Fruit fly (Drosophila melanogaster): ENCODE data around the gene Noc1.

Gene Noc1

dm6 chr3L:11119901-11120418 is 45.4 kb downstream of the Noc1 start:
- peak; percentile 82 for TF ChIP-seq N (GFP tag; optimal IDR thresholded peaks at IDR 0.05)
- no peak for TF ChIP-seq Sp1 (GFP tag; optimal IDR thresholded peaks at IDR 0.05)
- TF ChIP-seq psq (GFP tag; optimal IDR thresholded peaks at IDR 0.05), result peak; percentile 18
- TF ChIP-seq tai (GFP tag; optimal IDR thresholded peaks at IDR 0.05), result no peak
- TF ChIP-seq foxo (GFP tag; optimal IDR thresholded peaks at IDR 0.05), result no peak
- no peak for TF ChIP-seq br (GFP tag; optimal IDR thresholded peaks at IDR 0.05)
- no peak for TF ChIP-seq dsf (GFP tag; optimal IDR thresholded peaks at IDR 0.05; ENCODE audit: borderline replicate concordance)
- no peak for TF ChIP-seq Abd-B (GFP tag; optimal IDR thresholded peaks at IDR 0.05)
- TF ChIP-seq sage (GFP tag; optimal IDR thresholded peaks at IDR 0.05), result no peak
- no peak for TF ChIP-seq lola (GFP tag; optimal IDR thresholded peaks at IDR 0.05)
- TF ChIP-seq Rel (GFP tag; optimal IDR thresholded peaks at IDR 0.05), result no peak
- TF ChIP-seq Rel (tag; optimal IDR thresholded peaks at IDR 0.05), result no peak
- no peak for TF ChIP-seq Hr78 (GFP tag; optimal IDR thresholded peaks at IDR 0.05)
- TF ChIP-seq dl (GFP tag; optimal IDR thresholded peaks at IDR 0.05; ENCODE audit: insufficient read depth in 1 of 2, partially characterized antibody in 2 of 2), result no peak
- no peak for TF ChIP-seq Dfd (GFP tag; optimal IDR thresholded peaks at IDR 0.05)
- TF ChIP-seq Dif (GFP tag; optimal IDR thresholded peaks at IDR 0.05; ENCODE audit: partially characterized antibody), result no peak
- no peak for TF ChIP-seq woc (GFP tag; optimal IDR thresholded peaks at IDR 0.05)
- no peak for TF ChIP-seq Myc (optimal IDR thresholded peaks at IDR 0.05)
- TF ChIP-seq Hnf4 (GFP tag; optimal IDR thresholded peaks at IDR 0.05), result no peak
- TF ChIP-seq Hr83 (GFP tag; optimal IDR thresholded peaks at IDR 0.05; ENCODE audit: poor library complexity, severe bottlenecking), result no peak
- TF ChIP-seq Mio (GFP tag; optimal IDR thresholded peaks at IDR 0.05), result no peak
- no peak for TF ChIP-seq HLH106 (tag; optimal IDR thresholded peaks at IDR 0.05)
- no peak for TF ChIP-seq brk (GFP tag; optimal IDR thresholded peaks at IDR 0.05)
- TF ChIP-seq CG9705 (GFP tag; optimal IDR thresholded peaks at IDR 0.05), result no peak
- no peak for TF ChIP-seq rgr (GFP tag; optimal IDR thresholded peaks at IDR 0.05)
- TF ChIP-seq GATAd (GFP tag; optimal IDR thresholded peaks at IDR 0.05), result no peak
- no peak for TF ChIP-seq CrebA (GFP tag; optimal IDR thresholded peaks at IDR 0.05; ENCODE audit: borderline replicate concordance)
- no peak for TF ChIP-seq dmrt93B (GFP tag; optimal IDR thresholded peaks at IDR 0.05)
- no peak for TF ChIP-seq fru (GFP tag; optimal IDR thresholded peaks at IDR 0.05)
- peak; percentile 12 for TF ChIP-seq jim (GFP tag; optimal IDR thresholded peaks at IDR 0.05)
- TF ChIP-seq Jra (GFP tag; optimal IDR thresholded peaks at IDR 0.05), result no peak
- no peak for TF ChIP-seq Vsx2 (GFP tag; optimal IDR thresholded peaks at IDR 0.05; ENCODE audit: partially characterized antibody)
- TF ChIP-seq OdsH (GFP tag; optimal IDR thresholded peaks at IDR 0.05), result no peak
- TF ChIP-seq sv (GFP tag; optimal IDR thresholded peaks at IDR 0.05), result peak; percentile 3
- peak; percentile 34 for TF ChIP-seq h (GFP tag; optimal IDR thresholded peaks at IDR 0.05)
- TF ChIP-seq pan (optimal IDR thresholded peaks at IDR 0.05), result no peak
- no peak for TF ChIP-seq ey (GFP tag; optimal IDR thresholded peaks at IDR 0.05)
- no peak for TF ChIP-seq usp (GFP tag; optimal IDR thresholded peaks at IDR 0.05)
- TF ChIP-seq CG32264 (GFP tag; optimal IDR thresholded peaks at IDR 0.05), result no peak

DNA sequence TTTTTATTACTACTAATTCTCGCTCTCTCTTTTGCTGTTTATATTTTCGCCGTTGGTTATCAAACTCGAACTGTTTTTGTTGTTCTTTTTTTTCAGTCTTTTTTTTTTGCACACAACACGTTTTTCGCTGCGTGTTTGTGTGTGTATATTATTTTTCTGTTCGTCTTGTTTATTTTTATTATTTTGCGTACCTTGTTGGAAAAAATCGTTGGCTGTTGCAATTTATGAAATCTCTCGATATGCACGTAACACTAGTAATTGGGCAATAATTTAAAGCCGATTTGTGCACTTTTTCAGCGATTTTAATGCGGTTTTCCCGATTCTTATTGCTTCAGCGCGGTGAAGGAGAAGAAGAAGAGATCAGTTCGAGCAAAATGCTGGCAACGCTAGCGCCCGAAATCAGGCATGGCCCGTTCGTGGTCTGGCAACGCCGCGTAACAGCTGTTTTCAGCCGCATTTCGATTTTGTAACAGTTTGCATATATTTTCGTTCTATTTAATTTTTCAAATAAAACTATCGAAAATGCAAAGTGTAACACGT is 45.9 kb downstream of the Noc1 start, which contains the start of the genes FoxK and mRpL2:
Gene FoxK (minus strand): TSS at position 365 of the 540 bp plus-strand sequence.
Gene mRpL2 (plus strand): TSS at position 429 of the 540 bp plus-strand sequence.
- TF ChIP-seq dmrt93B (GFP tag; optimal IDR thresholded peaks at IDR 0.05) (no peak), h (GFP tag; optimal IDR thresholded peaks at IDR 0.05) (no peak), jim (GFP tag; optimal IDR thresholded peaks at IDR 0.05) (no peak), foxo (GFP tag; optimal IDR thresholded peaks at IDR 0.05) (peak; percentile 25 to 56), Abd-B (GFP tag; optimal IDR thresholded peaks at IDR 0.05) (no peak), Sp1 (GFP tag; optimal IDR thresholded peaks at IDR 0.05) (peak; percentile 81), Mio (GFP tag; optimal IDR thresholded peaks at IDR 0.05) (no peak), Hnf4 (GFP tag; optimal IDR thresholded peaks at IDR 0.05) (peak; percentile 46), sage (GFP tag; optimal IDR thresholded peaks at IDR 0.05) (peak; percentile 82), OdsH (GFP tag; optimal IDR thresholded peaks at IDR 0.05) (no peak), pan (optimal IDR thresholded peaks at IDR 0.05) (no peak), rgr (GFP tag; optimal IDR thresholded peaks at IDR 0.05) (peak; percentile 38), Jra (GFP tag; optimal IDR thresholded peaks at IDR 0.05) (peak; percentile 14), CG32264 (GFP tag; optimal IDR thresholded peaks at IDR 0.05) (peak; percentile 12), N (GFP tag; optimal IDR thresholded peaks at IDR 0.05) (no peak), CrebA (GFP tag; optimal IDR thresholded peaks at IDR 0.05; ENCODE audit: borderline replicate concordance) (no peak), woc (GFP tag; optimal IDR thresholded peaks at IDR 0.05) (peak; percentile 27), Hr83 (GFP tag; optimal IDR thresholded peaks at IDR 0.05; ENCODE audit: poor library complexity, severe bottlenecking) (no peak), Myc (optimal IDR thresholded peaks at IDR 0.05) (peak; percentile 9), ey (GFP tag; optimal IDR thresholded peaks at IDR 0.05) (no peak), fru (GFP tag; optimal IDR thresholded peaks at IDR 0.05) (peak; percentile 24), dl (GFP tag; optimal IDR thresholded peaks at IDR 0.05; ENCODE audit: insufficient read depth in 1 of 2, partially characterized antibody in 2 of 2) (no peak), Vsx2 (GFP tag; optimal IDR thresholded peaks at IDR 0.05; ENCODE audit: partially characterized antibody) (no peak), CG9705 (GFP tag; optimal IDR thresholded peaks at IDR 0.05) (peak; percentile 9), Dfd (GFP tag; optimal IDR thresholded peaks at IDR 0.05) (no peak), HLH106 (tag; optimal IDR thresholded peaks at IDR 0.05) (peak; percentile 25), lola (GFP tag; optimal IDR thresholded peaks at IDR 0.05) (no peak), br (GFP tag; optimal IDR thresholded peaks at IDR 0.05) (no peak), brk (GFP tag; optimal IDR thresholded peaks at IDR 0.05) (peak; percentile 37), Rel (GFP tag; optimal IDR thresholded peaks at IDR 0.05) (peak; percentile 87), Rel (tag; optimal IDR thresholded peaks at IDR 0.05) (peak; percentile 78), Dif (GFP tag; optimal IDR thresholded peaks at IDR 0.05; ENCODE audit: partially characterized antibody) (peak; percentile 1), dsf (GFP tag; optimal IDR thresholded peaks at IDR 0.05; ENCODE audit: borderline replicate concordance) (peak; percentile 41), tai (GFP tag; optimal IDR thresholded peaks at IDR 0.05) (no peak), sv (GFP tag; optimal IDR thresholded peaks at IDR 0.05) (no peak), GATAd (GFP tag; optimal IDR thresholded peaks at IDR 0.05) (no peak), usp (GFP tag; optimal IDR thresholded peaks at IDR 0.05) (no peak), psq (GFP tag; optimal IDR thresholded peaks at IDR 0.05) (peak; percentile 55), Hr78 (GFP tag; optimal IDR thresholded peaks at IDR 0.05) (no peak)

Measured in whole organism, wandering third instar larva.